Worm (Caenorhabditis elegans) whole organism, midembryonic: ENCODE measurements around the gene ZK1010.5.

Experiments used
- T22C8.4 ChIP-seq: fragments of 200-800 bp; sonication (Bioruptor generic); IDR thresholded peaks from 2 replicates; pipeline ENCODE4 v1.3.6; 2022; ENCODE audit warnings: missing genetic modification characterization, missing compliant biosample characterization
- cog-1 ChIP-seq: sonication (generic microtip); optimal IDR thresholded peaks from 2 replicates; lab custom pipeline; 2016; ENCODE audit warnings: missing genetic modification characterization, missing compliant biosample characterization
- flt-1 ChIP-seq: fragments of 200-800 bp; sonication (Bioruptor generic); IDR thresholded peaks from 2 replicates; pipeline ENCODE4 v1.3.6; 2022; ENCODE audit warnings: missing genetic modification characterization, missing compliant biosample characterization
- klf-2 ChIP-seq: fragments of 200-800 bp; sonication (Bioruptor generic); conservative IDR thresholded peaks from 2 replicates; pipeline ENCODE4 v1.3.6; 2022; ENCODE audit warnings: missing genetic modification reagents, missing genetic modification characterization, missing compliant biosample characterization
- med-1 ChIP-seq: sonication (generic microtip); optimal IDR thresholded peaks from 2 replicates; lab custom pipeline; 2017; ENCODE audit warnings: missing genetic modification characterization, mild to moderate bottlenecking, missing compliant biosample characterization, antibody characterized with exemption, missing genetic modification reagents; ENCODE audit not compliant: insufficient read depth
- ref-1 ChIP-seq: fragments of 200-800 bp; sonication (Bioruptor generic); conservative IDR thresholded peaks from 2 replicates; pipeline ENCODE4 v1.3.6; 2022; ENCODE audit warnings: missing genetic modification reagents, missing genetic modification characterization, missing compliant biosample characterization
- tab-1 ChIP-seq: fragments of 200-800 bp; sonication (Bioruptor generic); IDR thresholded peaks from 2 replicates; pipeline ENCODE4 v1.3.6; 2022; ENCODE audit warnings: missing genetic modification characterization, missing compliant biosample characterization
- ztf-23 ChIP-seq: fragments of 200-800 bp; sonication (Bioruptor generic); IDR thresholded peaks from 2 replicates; pipeline ENCODE4 v1.3.6; 2022; ENCODE audit warnings: missing genetic modification reagents, missing genetic modification characterization, missing compliant biosample characterization
- ztf-29 ChIP-seq: fragments of 200-800 bp; sonication (Bioruptor generic); IDR thresholded peaks from 2 replicates; pipeline ENCODE4 v1.3.6; 2022; ENCODE audit warnings: missing genetic modification reagents, missing genetic modification characterization, missing compliant biosample characterization

Gene ZK1010.5

ce11 chrIII:12987418-12987817 is at the start of gene ZK1010.5:
ZK1010.5 (minus strand) TSS chrIII:12987518.
- TF ChIP-seq ref-1 (GFP tag; lab: Robert Waterston, UW) (no peak), T22C8.4 (GFP tag; lab: Robert Waterston, UW) (0 out of 2 replicates have a peak, but pooled peaks have one; percentile 38), ztf-23 (GFP tag; lab: Robert Waterston, UW) (no peak), med-1 (no peak), klf-2 (GFP tag; lab: Robert Waterston, UW) (no peak), flt-1 (GFP tag; lab: Robert Waterston, UW) (no peak)

- TF ChIP-seq med-1 = no peak
- TF ChIP-seq ztf-29 (GFP tag; lab: Robert Waterston, UW) = no peak
- TF ChIP-seq ztf-23 (GFP tag; lab: Robert Waterston, UW) = 0 out of 2 replicates have a peak, but pooled peaks have one; percentile 12
- no peak for TF ChIP-seq ref-1 (GFP tag; lab: Robert Waterston, UW)
- TF ChIP-seq cog-1 = no peak
- TF ChIP-seq T22C8.4 (GFP tag; lab: Robert Waterston, UW) = no peak
- no peak for TF ChIP-seq tab-1 (GFP tag; lab: Robert Waterston, UW)
- 0 out of 2 replicates have a peak, but pooled peaks have one; percentile 5 for TF ChIP-seq flt-1 (GFP tag; lab: Robert Waterston, UW)
Observed at ce11 chrIII:13032429-13033018, 45.2 kb upstream of the ZK1010.5 start.

- TF ChIP-seq klf-2 (GFP tag; lab: Robert Waterston, UW) (no peak), tab-1 (GFP tag; lab: Robert Waterston, UW) (no peak), med-1 (no peak), ztf-23 (GFP tag; lab: Robert Waterston, UW) (no peak), cog-1 (no peak)
Observed at ce11 chrIII:13031701-13032100, 44.4 kb upstream of the ZK1010.5 start, which contains the start of gene F14F7.5. F14F7.5 (plus strand) TSS chrIII:13032001.

DNA sequence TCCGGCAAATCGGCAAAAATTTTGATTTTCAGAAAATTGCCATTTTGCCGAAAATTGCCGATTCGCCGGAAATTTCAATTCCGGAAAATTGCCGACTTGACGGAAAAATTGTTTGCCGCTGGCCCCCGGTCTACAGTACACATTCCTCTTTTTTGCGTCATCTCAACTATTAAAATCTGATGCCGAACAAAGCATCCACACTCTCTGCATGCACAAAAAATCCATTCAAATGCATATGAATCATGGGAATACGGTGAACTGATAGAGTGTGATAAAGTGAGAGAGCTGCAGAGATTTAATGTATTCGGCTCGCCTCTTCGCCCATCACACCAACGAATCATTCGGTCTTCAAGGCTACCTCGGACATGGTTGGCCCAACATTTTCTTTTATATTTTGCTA is 43.2 kb upstream of the ZK1010.5 start, which contains the start of gene F14F7.7:
TSS of gene F14F7.7 (plus strand) at position 354 of the 400 bp plus-strand sequence.
- TF ChIP-seq ztf-29 (GFP tag; lab: Robert Waterston, UW) (no peak), klf-2 (GFP tag; lab: Robert Waterston, UW) (no peak), tab-1 (GFP tag; lab: Robert Waterston, UW) (no peak), cog-1 (no peak), T22C8.4 (GFP tag; lab: Robert Waterston, UW) (no peak), flt-1 (GFP tag; lab: Robert Waterston, UW) (no peak), ztf-23 (GFP tag; lab: Robert Waterston, UW) (no peak), ref-1 (GFP tag; lab: Robert Waterston, UW) (no peak), med-1 (no peak)

ce11 chrIII:13029608-13030007 is 42.3 kb upstream of the ZK1010.5 start, which contains the start of gene F14F7.4:
F14F7.4 (minus strand) TSS chrIII:13029708.
- TF ChIP-seq cog-1 (no peak), ztf-23 (GFP tag; lab: Robert Waterston, UW) (no peak), flt-1 (GFP tag; lab: Robert Waterston, UW) (no peak), tab-1 (GFP tag; lab: Robert Waterston, UW) (no peak), klf-2 (GFP tag; lab: Robert Waterston, UW) (no peak), med-1 (no peak), ref-1 (GFP tag; lab: Robert Waterston, UW) (no peak), T22C8.4 (GFP tag; lab: Robert Waterston, UW) (no peak), ztf-29 (GFP tag; lab: Robert Waterston, UW) (no peak)

DNA sequence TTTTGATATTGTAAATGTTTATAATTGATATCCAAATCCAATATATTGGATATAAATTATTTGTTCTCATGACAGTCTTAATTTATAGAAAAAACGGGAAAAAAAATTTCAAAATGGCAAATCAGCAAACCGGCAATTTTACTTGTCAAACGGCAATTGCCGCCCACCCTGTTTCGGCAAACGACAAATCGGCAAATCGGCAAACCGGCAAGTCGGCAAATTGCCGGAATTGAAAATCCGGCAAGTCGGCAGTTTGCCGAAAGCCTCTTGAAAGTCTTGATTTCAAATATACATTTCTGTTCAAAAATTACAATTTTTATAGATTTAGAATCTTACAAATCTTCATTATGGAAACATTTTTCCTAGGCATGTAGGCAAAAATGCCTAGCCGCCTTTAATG is 40.6 kb upstream of the ZK1010.5 start:
- TF ChIP-seq tab-1 (GFP tag; lab: Robert Waterston, UW) (no peak), flt-1 (GFP tag; lab: Robert Waterston, UW) (no peak), med-1 (no peak), klf-2 (GFP tag; lab: Robert Waterston, UW) (no peak), T22C8.4 (GFP tag; lab: Robert Waterston, UW) (no peak), ref-1 (GFP tag; lab: Robert Waterston, UW) (no peak), cog-1 (no peak), ztf-23 (GFP tag; lab: Robert Waterston, UW) (no peak), ztf-29 (GFP tag; lab: Robert Waterston, UW) (no peak)

DNA sequence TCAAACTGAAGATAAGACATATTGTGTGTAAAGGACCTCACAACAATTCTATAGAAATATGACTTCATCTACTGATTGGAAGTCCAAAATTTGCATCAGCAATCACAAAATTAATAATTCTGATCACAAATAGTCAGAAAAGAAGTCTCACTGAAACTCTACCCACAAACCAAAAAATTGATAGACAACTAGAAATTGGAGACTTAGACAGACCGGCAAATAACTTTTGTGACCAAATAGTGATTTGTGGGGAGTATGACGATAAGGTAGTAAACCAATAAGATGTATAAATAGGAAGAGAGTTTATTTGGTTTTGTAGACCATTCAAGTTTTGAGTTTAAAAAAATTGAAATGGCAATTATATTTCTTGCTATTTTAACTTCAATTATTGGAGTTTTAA is 37.0 kb upstream of the ZK1010.5 start, which contains the start of gene cyp-13A12:
TSS of gene cyp-13A12 (plus strand) at position 267 of the 400 bp plus-strand sequence.
- TF ChIP-seq ztf-23 (GFP tag; lab: Robert Waterston, UW) (no peak), tab-1 (GFP tag; lab: Robert Waterston, UW) (no peak), flt-1 (GFP tag; lab: Robert Waterston, UW) (no peak), cog-1 (no peak), ref-1 (GFP tag; lab: Robert Waterston, UW) (no peak)

ce11 chrIII:13020741-13021140 is 33.4 kb upstream of the ZK1010.5 start, which contains the start of gene cyp-13A11:
cyp-13A11 (plus strand) TSS chrIII:13021006.
- TF ChIP-seq med-1 (no peak), flt-1 (GFP tag; lab: Robert Waterston, UW) (no peak), ztf-29 (GFP tag; lab: Robert Waterston, UW) (no peak), ztf-23 (GFP tag; lab: Robert Waterston, UW) (no peak), klf-2 (GFP tag; lab: Robert Waterston, UW) (no peak), T22C8.4 (GFP tag; lab: Robert Waterston, UW) (no peak), ref-1 (GFP tag; lab: Robert Waterston, UW) (no peak), cog-1 (no peak), tab-1 (GFP tag; lab: Robert Waterston, UW) (no peak)

DNA sequence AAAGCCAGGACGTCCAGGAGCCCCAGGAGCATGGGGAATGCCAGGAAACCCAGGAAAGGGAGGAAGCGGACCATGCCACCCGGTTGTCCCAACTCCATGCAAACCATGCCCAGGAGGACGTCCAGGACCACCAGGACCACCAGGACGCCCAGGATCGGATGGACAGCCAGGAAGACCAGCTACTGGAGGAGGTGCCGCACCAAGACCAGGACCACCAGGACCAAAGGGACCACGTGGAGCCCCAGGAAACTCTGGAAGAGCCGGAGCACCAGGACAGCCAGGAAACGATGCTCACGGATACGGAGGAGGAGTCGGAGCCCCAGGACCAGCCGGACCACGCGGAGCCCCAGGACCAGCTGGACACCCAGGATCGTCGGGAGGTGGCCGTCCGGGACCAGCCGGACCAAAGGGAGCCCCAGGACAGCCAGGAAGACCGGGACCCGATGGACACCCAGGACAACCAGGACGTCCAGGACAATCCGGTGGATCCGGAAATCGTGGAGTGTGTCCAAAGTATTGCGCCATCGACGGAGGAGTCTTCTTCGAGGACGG is 32.3 kb upstream of the ZK1010.5 start:
- TF ChIP-seq flt-1 (GFP tag; lab: Robert Waterston, UW) (no peak), T22C8.4 (GFP tag; lab: Robert Waterston, UW) (no peak), tab-1 (GFP tag; lab: Robert Waterston, UW) (no peak), ztf-29 (GFP tag; lab: Robert Waterston, UW) (no peak), klf-2 (GFP tag; lab: Robert Waterston, UW) (no peak), cog-1 (no peak), ztf-23 (GFP tag; lab: Robert Waterston, UW) (no peak), med-1 (no peak), ref-1 (GFP tag; lab: Robert Waterston, UW) (no peak)
